Worm (Caenorhabditis elegans) whole organism, early embryonic: ENCODE data around the gene C27F2.10.

Experiments
- aly-1 ChIP-seq: sonication (generic microtip); optimal IDR thresholded peaks from 2 replicates; lab custom pipeline; 2016; ENCODE audit warnings: missing genetic modification characterization, missing compliant biosample characterization
- ama-1 ChIP-seq: fragments of 150-350 bp; optimal IDR thresholded peaks from 2 replicates; lab custom pipeline; 2014
- ets-7 ChIP-seq: sonication (generic microtip); optimal IDR thresholded peaks from 2 replicates; lab custom pipeline; 2016; ENCODE audit warnings: missing genotype, missing genetic modification characterization, missing compliant biosample characterization
- flt-1 ChIP-seq: fragments of 200-800 bp; sonication (Bioruptor generic); IDR thresholded peaks from 2 replicates; pipeline ENCODE4 v1.3.6; 2022; ENCODE audit warnings: missing genetic modification characterization, missing compliant biosample characterization
- hnd-1 ChIP-seq: sonication (generic microtip); optimal IDR thresholded peaks from 2 replicates; lab custom pipeline; 2016; ENCODE audit warnings: missing genetic modification characterization, missing compliant biosample characterization
- tbx-37 ChIP-seq: fragments of 200-800 bp; sonication (Bioruptor generic); conservative IDR thresholded peaks from 2 replicates; pipeline ENCODE4 v1.3.6; 2022; ENCODE audit warnings: missing genetic modification reagents, missing genetic modification characterization, missing compliant biosample characterization

- TF ChIP-seq flt-1 (GFP tag; lab: Robert Waterston, UW), result no peak
- TF ChIP-seq ets-7 (tag; lab: Kevin White, UChicago), result no peak
- TF ChIP-seq hnd-1 (tag; lab: Kevin White, UChicago), result no peak
- no peak for TF ChIP-seq ama-1
- no peak for TF ChIP-seq tbx-37 (GFP tag; lab: Robert Waterston, UW)
- TF ChIP-seq aly-1 (tag; lab: Kevin White, UChicago), result no peak
Observed at ce11 chrIII:5023642-5024041, 36.9 kb upstream of the C27F2.10 start.
